Worm (Caenorhabditis elegans) whole organism, midembryonic: ENCODE data around the gene Y62H9A.2.

Experiments
- T22C8.4 ChIP-seq: fragments of 200-800 bp; sonication (Bioruptor generic); IDR thresholded peaks from 2 replicates; pipeline ENCODE4 v1.3.6; 2022; ENCODE audit warnings: missing genetic modification characterization, missing compliant biosample characterization
- cog-1 ChIP-seq: sonication (generic microtip); optimal IDR thresholded peaks from 2 replicates; lab custom pipeline; 2016; ENCODE audit warnings: missing genetic modification characterization, missing compliant biosample characterization
- flt-1 ChIP-seq: fragments of 200-800 bp; sonication (Bioruptor generic); IDR thresholded peaks from 2 replicates; pipeline ENCODE4 v1.3.6; 2022; ENCODE audit warnings: missing genetic modification characterization, missing compliant biosample characterization
- klf-2 ChIP-seq: fragments of 200-800 bp; sonication (Bioruptor generic); conservative IDR thresholded peaks from 2 replicates; pipeline ENCODE4 v1.3.6; 2022; ENCODE audit warnings: missing genetic modification reagents, missing genetic modification characterization, missing compliant biosample characterization
- tab-1 ChIP-seq: fragments of 200-800 bp; sonication (Bioruptor generic); IDR thresholded peaks from 2 replicates; pipeline ENCODE4 v1.3.6; 2022; ENCODE audit warnings: missing genetic modification characterization, missing compliant biosample characterization
- ztf-29 ChIP-seq: fragments of 200-800 bp; sonication (Bioruptor generic); IDR thresholded peaks from 2 replicates; pipeline ENCODE4 v1.3.6; 2022; ENCODE audit warnings: missing genetic modification reagents, missing genetic modification characterization, missing compliant biosample characterization

DNA sequence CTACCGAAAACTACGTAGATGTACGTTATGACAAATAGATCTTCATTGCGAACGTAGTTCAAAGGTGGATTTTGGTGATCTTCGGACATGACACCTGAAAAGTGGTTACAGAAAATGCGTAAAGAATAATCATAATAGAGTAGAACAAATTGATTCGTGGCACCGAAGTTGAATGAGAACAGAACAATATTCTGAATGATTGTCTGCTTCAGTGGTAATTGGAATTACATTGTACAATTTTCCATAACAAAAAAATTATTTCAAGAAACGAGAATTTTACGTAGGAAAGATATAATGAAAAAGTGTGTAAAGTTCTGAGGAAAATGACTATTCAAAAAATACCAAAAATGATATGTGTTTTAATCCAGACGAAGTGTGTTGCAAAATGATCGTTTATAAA, 24.7 kb upstream of the Y62H9A.2 start, which contains the start of gene Y62H9A.10:
- TF ChIP-seq T22C8.4 (GFP tag; lab: Robert Waterston, UW) = no peak
- no peak for TF ChIP-seq flt-1
- TF ChIP-seq ztf-29 (GFP tag; lab: Robert Waterston, UW) = no peak
- no peak for TF ChIP-seq cog-1 (tag; lab: Kevin White, UChicago)
- no peak for TF ChIP-seq klf-2
- no peak for TF ChIP-seq tab-1 (GFP tag; lab: Robert Waterston, UW)
